2 fruit fly cellular contexts compared by ENCODE assay signal in genomic region chr3L:1947463-1948126, dm6.
TF ChIP-seq lines count a peak whose summit lies in the region.

TSS of gene mu2 (minus strand) at chr3L:1947475.
TSS of gene Cnb (plus strand) at chr3L:1947565.

TF ChIP-seq in whole organism, adult, 20 proteins besides CTCF, POLR2A, EP300 and RAD21 (continued from another document):
- TF ChIP-seq CG7045 (GFP tag; optimal IDR thresholded peaks at IDR 0.05; lab: Kevin White, UChicago) = peak; percentile 25
- TF ChIP-seq tj (GFP tag; optimal IDR thresholded peaks at IDR 0.05; lab: Kevin White, UChicago) = no peak

TF ChIP-seq in whole organism, embryonic, 481 proteins besides CTCF, POLR2A, EP300 and RAD21 (continued from another document and continues in another):
- TF ChIP-seq fd64A (GFP tag; optimal IDR thresholded peaks at IDR 0.05; lab: Kevin White, UChicago) (no peak), Sry-δ (GFP tag; optimal IDR thresholded peaks at IDR 0.05; lab: Kevin White, UChicago) (peak; percentile 73), pan (optimal IDR thresholded peaks at IDR 0.05; lab: Kevin White, UChicago) (no peak), pan (GFP tag; optimal IDR thresholded peaks at IDR 0.05 in 1 of 2, IDR thresholded peaks at IDR 0.05 in 1 of 2) (no peak), Gug (GFP tag; IDR thresholded peaks at IDR 0.05; lab: Robert Waterston, UW) (0 out of 4 replicates have a peak, but pooled peaks have one; percentile 27), C15 (GFP tag; IDR thresholded peaks at IDR 0.05; lab: Robert Waterston, UW) (no peak), CG4617 (GFP tag; optimal IDR thresholded peaks at IDR 0.05; lab: Kevin White, UChicago; ENCODE audit: borderline replicate concordance) (peak; percentile 67), CG4854 (GFP tag; optimal IDR thresholded peaks at IDR 0.05; lab: Kevin White, UChicago) (no peak), row (GFP tag; IDR thresholded peaks at IDR 0.05; lab: Robert Waterston, UW) (peak; percentile 89), CG2129 (GFP tag; IDR thresholded peaks at IDR 0.05; lab: Robert Waterston, UW; ENCODE audit: partially characterized antibody) (peak; percentile 71), vnd (GFP tag; IDR thresholded peaks at IDR 0.05; lab: Robert Waterston, UW; ENCODE audit: partially characterized antibody) (peak; percentile 72), CG15479 (GFP tag; optimal IDR thresholded peaks at IDR 0.05; lab: Kevin White, UChicago) (no peak), Hr39 (optimal IDR thresholded peaks at IDR 0.05; lab: Kevin White, UChicago) (peak; percentile 48), CG6683 (GFP tag; optimal IDR thresholded peaks at IDR 0.05; lab: Kevin White, UChicago) (no peak), CG14441 (GFP tag; IDR thresholded peaks at IDR 0.05; lab: Robert Waterston, UW) (0 out of 2 replicates have a peak, but pooled peaks have one; percentile 18), knrl (GFP tag; IDR thresholded peaks at IDR 0.05; lab: Robert Waterston, UW; ENCODE audit: partially characterized antibody) (peak; percentile 79), Dp (GFP tag; optimal IDR thresholded peaks at IDR 0.05; lab: Kevin White, UChicago) (peak; percentile 73), CG3847 (GFP tag; IDR thresholded peaks at IDR 0.05; lab: Robert Waterston, UW) (peak; percentile 82), ap (GFP tag; IDR thresholded peaks at IDR 0.05; lab: Robert Waterston, UW) (no peak), Ptx1 (GFP tag; IDR thresholded peaks at IDR 0.05; lab: Robert Waterston, UW) (0 out of 2 replicates have a peak, but pooled peaks have one; percentile 10), jumu (GFP tag; optimal IDR thresholded peaks at IDR 0.05; lab: Kevin White, UChicago) (peak; percentile 20), CG11398 (GFP tag; optimal IDR thresholded peaks at IDR 0.05; lab: Kevin White, UChicago) (no peak), pzg (GFP tag; optimal IDR thresholded peaks at IDR 0.05; lab: Kevin White, UChicago) (peak; percentile 59), CG17186 (GFP tag; optimal IDR thresholded peaks at IDR 0.05; lab: Kevin White, UChicago) (peak; percentile 34), CG10979 (tag; optimal IDR thresholded peaks at IDR 0.05; lab: Kevin White, UChicago) (no peak), pum (GFP tag; optimal IDR thresholded peaks at IDR 0.05; lab: Kevin White, UChicago) (peak; percentile 16), Rfx (GFP tag; IDR thresholded peaks at IDR 0.05; lab: Robert Waterston, UW) (peak; percentile 86), zfh2 (GFP tag; optimal IDR thresholded peaks at IDR 0.05; lab: Kevin White, UChicago) (peak; percentile 43), HLH54F (GFP tag; optimal IDR thresholded peaks at IDR 0.05; lab: Kevin White, UChicago) (peak; percentile 20), fd96Cb (tag; optimal IDR thresholded peaks at IDR 0.05; lab: Kevin White, UChicago) (no peak), Asciz (GFP tag; optimal IDR thresholded peaks at IDR 0.05; lab: Kevin White, UChicago) (no peak), Chrac-16 (GFP tag; optimal IDR thresholded peaks at IDR 0.05; lab: Kevin White, UChicago) (no peak), Mad (GFP tag; optimal IDR thresholded peaks at IDR 0.05; lab: Kevin White, UChicago) (peak; percentile 35), CG16813 (GFP tag; IDR thresholded peaks at IDR 0.05; lab: Robert Waterston, UW; ENCODE audit: partially characterized antibody) (peak; percentile 86), Ets97D (GFP tag; optimal IDR thresholded peaks at IDR 0.05; lab: Kevin White, UChicago) (peak; percentile 51), sr (GFP tag; IDR thresholded peaks at IDR 0.05; lab: Robert Waterston, UW) (no peak), Bdp1 (GFP tag; optimal IDR thresholded peaks at IDR 0.05; lab: Kevin White, UChicago) (peak; percentile 10), CG6689 (GFP tag; IDR thresholded peaks at IDR 0.05; lab: Robert Waterston, UW) (0 out of 2 replicates have a peak, but pooled peaks have one; percentile 5), dm (GFP tag; optimal IDR thresholded peaks at IDR 0.05; lab: Kevin White, UChicago) (peak; percentile 47), Dip3 (GFP tag; optimal IDR thresholded peaks at IDR 0.05; lab: Kevin White, UChicago) (peak; percentile 15), zen2 (GFP tag; IDR thresholded peaks at IDR 0.05; lab: Robert Waterston, UW; ENCODE audit: partially characterized antibody) (peak; percentile 75; the same call in 2 of the 3 replicates), CG7745 (tag; optimal IDR thresholded peaks at IDR 0.05; lab: Kevin White, UChicago) (no peak), CG10267 (tag; optimal IDR thresholded peaks at IDR 0.05; lab: Kevin White, UChicago) (no peak), CG34224 (GFP tag; IDR thresholded peaks at IDR 0.05; lab: Robert Waterston, UW; ENCODE audit: partially characterized antibody) (peak; percentile 89), inv (GFP tag; IDR thresholded peaks at IDR 0.05; lab: Robert Waterston, UW; ENCODE audit: partially characterized antibody) (peak; percentile 80), HmgZ (tag; optimal IDR thresholded peaks at IDR 0.05; lab: Kevin White, UChicago) (peak; percentile 21), CG34376 (GFP tag; optimal IDR thresholded peaks at IDR 0.05; lab: Kevin White, UChicago) (no peak), YL-1 (GFP tag; optimal IDR thresholded peaks at IDR 0.05; lab: Kevin White, UChicago) (peak; percentile 68), Blimp-1 (GFP tag; optimal IDR thresholded peaks at IDR 0.05; lab: Kevin White, UChicago) (peak; percentile 91), CG7556 (GFP tag; optimal IDR thresholded peaks at IDR 0.05; lab: Kevin White, UChicago) (no peak), E2f1 (GFP tag; IDR thresholded peaks at IDR 0.05; lab: Robert Waterston, UW) (peak; percentile 27; the same call in 1 of the 2 replicates), CG32767 (GFP tag; IDR thresholded peaks at IDR 0.05; lab: Robert Waterston, UW) (0 out of 2 replicates have a peak, but pooled peaks have one; percentile 20), esg (GFP tag; conservative IDR thresholded peaks at IDR 0.05; lab: Robert Waterston, UW) (no peak; the same call in 1 of the 2 replicates), CG7963 (GFP tag; IDR thresholded peaks at IDR 0.05; lab: Robert Waterston, UW; ENCODE audit: partially characterized antibody) (0 out of 3 replicates have a peak, but pooled peaks have one; percentile 47), exex (tag; optimal IDR thresholded peaks at IDR 0.05; lab: Kevin White, UChicago) (no peak), bbx (GFP tag; IDR thresholded peaks at IDR 0.05; lab: Robert Waterston, UW; ENCODE audit: partially characterized antibody) (peak; percentile 62), CG14860 (GFP tag; IDR thresholded peaks at IDR 0.05; lab: Robert Waterston, UW; ENCODE audit: partially characterized antibody) (peak; percentile 72; the same call in 2 of the 3 replicates), cato (GFP tag; optimal IDR thresholded peaks at IDR 0.05; lab: Kevin White, UChicago; ENCODE audit: borderline replicate concordance) (no peak), CG9797 (GFP tag; optimal IDR thresholded peaks at IDR 0.05; lab: Kevin White, UChicago) (peak; percentile 83), CG10321 (GFP tag; IDR thresholded peaks at IDR 0.05; lab: Robert Waterston, UW) (0 out of 2 replicates have a peak, but pooled peaks have one; percentile 32), Dref (GFP tag; IDR thresholded peaks at IDR 0.05; lab: Robert Waterston, UW) (peak; percentile 68), Opbp (GFP tag; IDR thresholded peaks at IDR 0.05; lab: Robert Waterston, UW; ENCODE audit: partially characterized antibody) (peak; percentile 78; the same call in 2 of the 3 replicates), Dbx (GFP tag; IDR thresholded peaks at IDR 0.05; lab: Robert Waterston, UW) (peak; percentile 26; the same call in 1 of the 3 replicates), Scr (GFP tag; IDR thresholded peaks at IDR 0.05; lab: Robert Waterston, UW; ENCODE audit: partially characterized antibody) (peak; percentile 84), hkb (optimal IDR thresholded peaks at IDR 0.05; lab: Kevin White, UChicago) (peak; percentile 25), hkb (GFP tag; IDR thresholded peaks at IDR 0.05; lab: Robert Waterston, UW) (no peak), CG8944 (GFP tag; optimal IDR thresholded peaks at IDR 0.05; lab: Kevin White, UChicago) (peak; percentile 4), nmo (GFP tag; optimal IDR thresholded peaks at IDR 0.05; lab: Kevin White, UChicago) (peak; percentile 63), ci (GFP tag; IDR thresholded peaks at IDR 0.05; lab: Robert Waterston, UW) (peak; percentile 40; the same call in 1 of the 3 replicates), Nf-YC (tag; optimal IDR thresholded peaks at IDR 0.05; lab: Kevin White, UChicago) (no peak), Oli (tag; optimal IDR thresholded peaks at IDR 0.05; lab: Kevin White, UChicago) (no peak), Dll (GFP tag; IDR thresholded peaks at IDR 0.05; lab: Robert Waterston, UW; ENCODE audit: partially characterized antibody) (peak; percentile 86), amos (GFP tag; IDR thresholded peaks at IDR 0.05; lab: Robert Waterston, UW; ENCODE audit: partially characterized antibody) (peak; percentile 76), CG2875 (GFP tag; optimal IDR thresholded peaks at IDR 0.05; lab: Kevin White, UChicago) (no peak), MBD-R2 (GFP tag; IDR thresholded peaks at IDR 0.05; lab: Robert Waterston, UW) (peak; percentile 92), tio (GFP tag; optimal IDR thresholded peaks at IDR 0.05; lab: Kevin White, UChicago) (no peak), CG32532 (GFP tag; IDR thresholded peaks at IDR 0.05; lab: Robert Waterston, UW) (peak; percentile 29; the same call in 1 of the 2 replicates), vvl (GFP tag; IDR thresholded peaks at IDR 0.05; lab: Robert Waterston, UW) (0 out of 2 replicates have a peak, but pooled peaks have one; percentile 11), btn (GFP tag; optimal IDR thresholded peaks at IDR 0.05; lab: Kevin White, UChicago) (no peak), Eip74EF (GFP tag; optimal IDR thresholded peaks at IDR 0.05; lab: Kevin White, UChicago) (no peak), CG10565 (GFP tag; optimal IDR thresholded peaks at IDR 0.05; lab: Kevin White, UChicago) (no peak), Hsf (GFP tag; optimal IDR thresholded peaks at IDR 0.05; lab: Kevin White, UChicago) (peak; percentile 22), fu2 (GFP tag; optimal IDR thresholded peaks at IDR 0.05; lab: Kevin White, UChicago) (peak; percentile 19), phol (tag; optimal IDR thresholded peaks at IDR 0.05; lab: Kevin White, UChicago) (peak; percentile 73), maf-S (GFP tag; optimal IDR thresholded peaks at IDR 0.05; lab: Kevin White, UChicago) (no peak), pho (GFP tag; optimal IDR thresholded peaks at IDR 0.05; lab: Kevin White, UChicago) (peak; percentile 52), MESR4 (GFP tag; optimal IDR thresholded peaks at IDR 0.05; lab: Kevin White, UChicago) (peak; percentile 72), CG15514 (GFP tag; optimal IDR thresholded peaks at IDR 0.05; lab: Kevin White, UChicago) (peak; percentile 80), E2f2 (GFP tag; IDR thresholded peaks at IDR 0.05; lab: Robert Waterston, UW) (peak; percentile 87), prd (optimal IDR thresholded peaks at IDR 0.05; lab: Kevin White, UChicago) (no peak), prd (GFP tag; IDR thresholded peaks at IDR 0.05; lab: Robert Waterston, UW) (0 out of 3 replicates have a peak, but pooled peaks have one; percentile 18), CG12236 (GFP tag; optimal IDR thresholded peaks at IDR 0.05; lab: Kevin White, UChicago) (no peak), BEAF-32 (GFP tag; optimal IDR thresholded peaks at IDR 0.05; lab: Kevin White, UChicago) (peak; percentile 89), ewg (GFP tag; optimal IDR thresholded peaks at IDR 0.05; lab: Kevin White, UChicago) (peak; percentile 86), kah (GFP tag; optimal IDR thresholded peaks at IDR 0.05; lab: Kevin White, UChicago) (no peak), CG9727 (GFP tag; optimal IDR thresholded peaks at IDR 0.05; lab: Kevin White, UChicago) (peak; percentile 30), CG7786 (GFP tag; optimal IDR thresholded peaks at IDR 0.05; lab: Kevin White, UChicago) (peak; percentile 7), sna (GFP tag; IDR thresholded peaks at IDR 0.05; lab: Robert Waterston, UW; ENCODE audit: partially characterized antibody) (peak; percentile 67; the same call in 1 of the 2 replicates), Max (GFP tag; optimal IDR thresholded peaks at IDR 0.05; lab: Kevin White, UChicago) (peak; percentile 10), HLH4C (GFP tag; IDR thresholded peaks at IDR 0.05; lab: Robert Waterston, UW; ENCODE audit: partially characterized antibody) (peak; percentile 72), psq (GFP tag; optimal IDR thresholded peaks at IDR 0.05; lab: Kevin White, UChicago) (no peak), Ets65A (GFP tag; lab: Kevin White, UChicago) (peak; percentile 59), chinmo (GFP tag; IDR thresholded peaks at IDR 0.05; lab: Robert Waterston, UW; ENCODE audit: partially characterized antibody) (0 out of 4 replicates have a peak, but pooled peaks have one; percentile 70), shn (GFP tag; optimal IDR thresholded peaks at IDR 0.05; lab: Kevin White, UChicago) (peak; percentile 15), Xbp1 (GFP tag; optimal IDR thresholded peaks at IDR 0.05; lab: Kevin White, UChicago) (peak; percentile 51), CG13287 (GFP tag; IDR thresholded peaks at IDR 0.05; lab: Robert Waterston, UW; ENCODE audit: partially characterized antibody) (peak; percentile 89), CG4404 (GFP tag; IDR thresholded peaks at IDR 0.05; lab: Robert Waterston, UW) (no peak), CG1529 (GFP tag; optimal IDR thresholded peaks at IDR 0.05; lab: Kevin White, UChicago) (no peak), CG6791 (GFP tag; IDR thresholded peaks at IDR 0.05; lab: Robert Waterston, UW; ENCODE audit: partially characterized antibody) (peak; percentile 60), slbo (GFP tag; IDR thresholded peaks at IDR 0.05; lab: Robert Waterston, UW) (peak; percentile 64), NFAT (GFP tag; IDR thresholded peaks at IDR 0.05; lab: Robert Waterston, UW) (0 out of 2 replicates have a peak, but pooled peaks have one; percentile 44), rib (GFP tag; IDR thresholded peaks at IDR 0.05; lab: Robert Waterston, UW) (no peak), Hr51 (GFP tag; optimal IDR thresholded peaks at IDR 0.05; lab: Kevin White, UChicago) (peak in 1 of 2 experiments; percentile 13), CG18476 (GFP tag; optimal IDR thresholded peaks at IDR 0.05; lab: Kevin White, UChicago) (peak; percentile 2), Abd-B (GFP tag; optimal IDR thresholded peaks at IDR 0.05; lab: Kevin White, UChicago) (peak; percentile 31), tna (GFP tag; IDR thresholded peaks at IDR 0.05; lab: Robert Waterston, UW; ENCODE audit: partially characterized antibody) (peak; percentile 21; the same call in 1 of the 2 replicates), CG15696 (tag; optimal IDR thresholded peaks at IDR 0.05; lab: Kevin White, UChicago) (no peak), hb (GFP tag; IDR thresholded peaks at IDR 0.05; lab: Robert Waterston, UW; ENCODE audit: partially characterized antibody) (peak; percentile 73), tx (GFP tag; optimal IDR thresholded peaks at IDR 0.05; lab: Kevin White, UChicago) (peak; percentile 2), Sin3A (optimal IDR thresholded peaks at IDR 0.05; lab: Kevin White, UChicago) (peak; percentile 90)
